Worm (Caenorhabditis elegans) whole organism, early embryonic: Measurements from ENCODE around the gene T12A7.9.

Source experiments
- F13C5.2 ChIP-seq: sonication (generic microtip); optimal IDR thresholded peaks from 2 replicates; lab custom pipeline; 2017; ENCODE audit warnings: mild to moderate bottlenecking, missing genetic modification characterization, inconsistent platforms, missing compliant biosample characterization
- aly-1 ChIP-seq: sonication (generic microtip); optimal IDR thresholded peaks from 2 replicates; lab custom pipeline; 2016; ENCODE audit warnings: missing genetic modification characterization, missing compliant biosample characterization
- ama-1 ChIP-seq: fragments of 150-350 bp; optimal IDR thresholded peaks from 2 replicates; lab custom pipeline; 2014
- ceh-13 ChIP-seq: fragments of 200-800 bp; sonication (Bioruptor generic); optimal IDR thresholded peaks from 2 replicates; lab custom pipeline; 2018; ENCODE audit warnings: mild to moderate bottlenecking, missing genetic modification characterization, missing compliant biosample characterization
- ets-7 ChIP-seq: sonication (generic microtip); optimal IDR thresholded peaks from 2 replicates; lab custom pipeline; 2016; ENCODE audit warnings: missing genotype, missing genetic modification characterization, missing compliant biosample characterization
- flt-1 ChIP-seq: fragments of 200-800 bp; sonication (Bioruptor generic); IDR thresholded peaks from 2 replicates; pipeline ENCODE4 v1.3.6; 2022; ENCODE audit warnings: missing genetic modification characterization, missing compliant biosample characterization
- hmg-4 ChIP-seq: fragments of 200-800 bp; sonication (Bioruptor generic); optimal IDR thresholded peaks from 2 replicates; lab custom pipeline; 2018; ENCODE audit warnings: mild to moderate bottlenecking, missing genetic modification characterization, missing compliant biosample characterization
- hnd-1 ChIP-seq: sonication (generic microtip); optimal IDR thresholded peaks from 2 replicates; lab custom pipeline; 2016; ENCODE audit warnings: missing genetic modification characterization, missing compliant biosample characterization
- pes-1 ChIP-seq: fragments of 200-800 bp; sonication (Bioruptor generic); IDR thresholded peaks from 2 replicates; pipeline ENCODE4 v1.3.6; 2022; ENCODE audit warnings: missing genetic modification reagents, missing genetic modification characterization, missing compliant biosample characterization
- scrt-1 ChIP-seq: fragments of 200-800 bp; sonication (Bioruptor generic); IDR thresholded peaks from 2 replicates; pipeline ENCODE4 v1.3.6; 2022; ENCODE audit warnings: missing genetic modification characterization, missing compliant biosample characterization
- sea-1 ChIP-seq: fragments of 200-800 bp; sonication (Bioruptor generic); conservative IDR thresholded peaks from 2 replicates; pipeline ENCODE4 v1.3.6; 2022; ENCODE audit warnings: missing genetic modification characterization, missing compliant biosample characterization
- tbx-37 ChIP-seq: fragments of 200-800 bp; sonication (Bioruptor generic); conservative IDR thresholded peaks from 2 replicates; pipeline ENCODE4 v1.3.6; 2022; ENCODE audit warnings: missing genetic modification reagents, missing genetic modification characterization, missing compliant biosample characterization

DNA sequence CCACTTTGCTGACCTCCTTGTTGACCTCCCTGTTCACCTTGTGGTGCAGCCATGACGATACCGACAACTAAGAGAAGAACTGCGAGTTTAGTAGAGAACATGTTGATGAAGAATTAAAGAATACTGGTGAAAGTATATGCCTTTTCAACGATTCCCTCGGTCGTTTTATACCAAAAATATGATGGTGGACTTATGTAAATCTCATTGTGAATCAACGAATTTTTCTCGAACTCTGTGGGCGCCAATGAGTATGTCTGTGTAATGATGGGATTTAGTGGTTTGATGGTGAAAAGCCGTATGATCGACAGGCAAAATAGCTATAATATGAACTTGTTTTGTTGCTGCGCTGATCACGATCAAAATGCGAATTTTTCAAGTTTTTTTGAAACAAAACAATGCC is 18.5 kb downstream of the T12A7.9 start, which contains the start of gene K01A6.8:
- no peak for TF ChIP-seq scrt-1
- TF ChIP-seq ama-1 (lab: Kevin White, UChicago): no peak
- no peak for TF ChIP-seq flt-1 (GFP tag; lab: Robert Waterston, UW)
- TF ChIP-seq hnd-1: no peak
- TF ChIP-seq hmg-4 (GFP tag; lab: Kevin White, UChicago): no peak
- TF ChIP-seq F13C5.2 (tag; lab: Kevin White, UChicago): no peak
- no peak for TF ChIP-seq sea-1 (GFP tag; lab: Robert Waterston, UW)
- no peak for TF ChIP-seq tbx-37
- TF ChIP-seq ets-7 (tag; lab: Kevin White, UChicago): no peak
- no peak for TF ChIP-seq pes-1
- TF ChIP-seq aly-1 (tag; lab: Kevin White, UChicago): no peak
- TF ChIP-seq ceh-13: no peak
